Worm (Caenorhabditis elegans) whole organism, L4 larva: ENCODE measurements around the gene gad-1.
A peak's percentile ranks its signal among the peaks of the same experiment; 100 is the strongest.

Experiments
- F26F4.8 ChIP-seq: fragments of 200-800 bp; sonication (Bioruptor generic); conservative IDR thresholded peaks from 2 replicates; pipeline ENCODE4 v1.3.6; 2022; ENCODE audit warnings: missing genetic modification characterization, missing compliant biosample characterization
- F37D6.2 ChIP-seq: sonication (generic microtip); optimal IDR thresholded peaks from 2 replicates; lab custom pipeline; 2016; ENCODE audit warnings: mild to moderate bottlenecking, missing genetic modification characterization, missing compliant biosample characterization
- F44E2.7 ChIP-seq: fragments of 200-800 bp; sonication (Bioruptor generic); IDR thresholded peaks from 2 replicates; pipeline ENCODE4 v2.1.2; 2022; ENCODE audit warnings: missing genetic modification characterization, missing compliant biosample characterization
- T20F7.1 ChIP-seq: fragments of 200-800 bp; sonication (Bioruptor generic); optimal IDR thresholded peaks from 2 replicates; lab custom pipeline; 2018; ENCODE audit warnings: mild to moderate bottlenecking, missing genetic modification characterization, missing compliant biosample characterization
- T26A8.4 ChIP-seq: fragments of 200-800 bp; sonication (Bioruptor generic); IDR thresholded peaks from 2 replicates; pipeline ENCODE4 v1.3.6; 2022; ENCODE audit warnings: missing genetic modification characterization, missing compliant biosample characterization
- Y5F2A.4 ChIP-seq: fragments of 200-800 bp; sonication (Bioruptor generic); optimal IDR thresholded peaks from 2 replicates; lab custom pipeline; 2018; ENCODE audit warnings: mild to moderate bottlenecking, missing genetic modification characterization, missing compliant biosample characterization
- ZK546.5 ChIP-seq, 2 experiments: sonication (generic microtip); optimal IDR thresholded peaks; 2 replicates each; lab custom pipeline; 2017; ENCODE audit warnings: missing biosample characterization in 2 of 2, missing genetic modification characterization in 2 of 2
- aha-1 ChIP-seq: fragments of 150-350 bp; peaks from one replicate; lab custom pipeline; 2014; ENCODE audit warnings: missing biosample characterization, missing genetic modification characterization
- attf-4 ChIP-seq: sonication (generic microtip); optimal IDR thresholded peaks from 3 replicates; lab custom pipeline; 2017; ENCODE audit warnings: missing biosample characterization, missing genetic modification characterization
- ceh-32 ChIP-seq: sonication (generic microtip); optimal IDR thresholded peaks from 2 replicates; lab custom pipeline; 2016; ENCODE audit warnings: mild to moderate bottlenecking, missing genetic modification characterization, missing compliant biosample characterization; ENCODE audit not compliant: poor library complexity
- ceh-62 ChIP-seq: sonication (generic microtip); optimal IDR thresholded peaks from 2 replicates; lab custom pipeline; 2017; ENCODE audit warnings: missing biosample characterization, missing genetic modification characterization
- ceh-82 ChIP-seq: sonication (generic microtip); optimal IDR thresholded peaks from 2 replicates; lab custom pipeline; 2017; ENCODE audit warnings: missing biosample characterization, missing genetic modification characterization
- ces-1 ChIP-seq: fragments of 150-350 bp; sonication (generic microtip); optimal IDR thresholded peaks from 4 replicates; lab custom pipeline; 2014; ENCODE audit warnings: missing biosample characterization, missing genetic modification reagents, missing genetic modification characterization
- cey-2 ChIP-seq: sonication (generic microtip); optimal IDR thresholded peaks from 3 replicates; lab custom pipeline; 2017; ENCODE audit warnings: missing genetic modification characterization, mild to moderate bottlenecking, missing compliant biosample characterization, antibody characterized with exemption, borderline replicate concordance; ENCODE audit not compliant: insufficient read depth
- ctbp-1 ChIP-seq: fragments of 200-800 bp; sonication (Bioruptor generic); IDR thresholded peaks from 2 replicates; pipeline ENCODE4 v1.3.6; 2022; ENCODE audit warnings: missing genetic modification reagents, missing genetic modification characterization, missing compliant biosample characterization
- daf-16 ChIP-seq, 3 experiments: sonication (generic microtip); optimal IDR thresholded peaks; 2 replicates each; lab custom pipeline; 2016 to 2017; ENCODE audit warnings: missing genetic modification characterization in 3 of 3, missing genetic modification reagents in 3 of 3, mild to moderate bottlenecking in 2 of 3, missing compliant biosample characterization in 2 of 3, missing biosample characterization in 1 of 3, moderate library complexity in 1 of 3
- daf-8 ChIP-seq: fragments of 200-800 bp; sonication (Bioruptor generic); IDR thresholded peaks from 2 replicates; pipeline ENCODE4 v1.3.6; 2022; ENCODE audit warnings: missing genetic modification characterization, missing compliant biosample characterization
- dmd-6 ChIP-seq: fragments of 200-800 bp; sonication (Bioruptor generic); IDR thresholded peaks from 2 replicates; pipeline ENCODE4 v1.3.6; 2022; ENCODE audit warnings: missing genetic modification reagents, missing genetic modification characterization, missing compliant biosample characterization
- dpl-1 ChIP-seq: fragments of 150-350 bp; optimal IDR thresholded peaks from 2 replicates; lab custom pipeline; 2014; ENCODE audit warnings: missing biosample characterization, missing genetic modification reagents, missing genetic modification characterization
- duxl-1 ChIP-seq: sonication (generic microtip); optimal IDR thresholded peaks from 2 replicates; lab custom pipeline; 2016; ENCODE audit warnings: mild to moderate bottlenecking, missing genetic modification characterization, moderate library complexity, missing compliant biosample characterization; ENCODE audit not compliant: poor library complexity
- dve-1 ChIP-seq: sonication (generic microtip); optimal IDR thresholded peaks from 2 replicates; lab custom pipeline; 2017; ENCODE audit warnings: antibody characterized with exemption, mild to moderate bottlenecking, missing genetic modification characterization, missing compliant biosample characterization; ENCODE audit not compliant: insufficient read depth
- fkh-10 ChIP-seq: fragments of 150-350 bp; optimal IDR thresholded peaks from 2 replicates; lab custom pipeline; 2014; ENCODE audit warnings: missing biosample characterization, missing genetic modification reagents, missing genetic modification characterization
- gei-8 ChIP-seq: fragments of 200-800 bp; sonication (Bioruptor generic); optimal IDR thresholded peaks from 2 replicates; lab custom pipeline; 2018; ENCODE audit warnings: mild to moderate bottlenecking, missing genetic modification characterization, missing compliant biosample characterization
- hlh-11 ChIP-seq: fragments of 200-800 bp; sonication (Bioruptor generic); optimal IDR thresholded peaks from 2 replicates; lab custom pipeline; 2018; ENCODE audit warnings: mild to moderate bottlenecking, missing genetic modification characterization, missing compliant biosample characterization
- hmg-1.1 ChIP-seq: fragments of 200-800 bp; sonication (Bioruptor generic); IDR thresholded peaks from 2 replicates; pipeline ENCODE4 v1.3.6; 2022; ENCODE audit warnings: missing genetic modification reagents, missing genetic modification characterization, missing compliant biosample characterization
- jun-1 ChIP-seq: fragments of 150-350 bp; optimal IDR thresholded peaks from 2 replicates; lab custom pipeline; 2014; ENCODE audit warnings: missing biosample characterization, missing genetic modification reagents, missing genetic modification characterization
- lin-1 ChIP-seq: fragments of 200-800 bp; sonication (Bioruptor generic); IDR thresholded peaks from 2 replicates; pipeline ENCODE4 v1.3.6; 2022; ENCODE audit warnings: missing genetic modification reagents, missing genetic modification characterization, missing compliant biosample characterization
- lin-15B ChIP-seq: fragments of 150-350 bp; sonication (generic microtip); optimal IDR thresholded peaks from 3 replicates; lab custom pipeline; 2014; ENCODE audit warnings: missing biosample characterization, missing genetic modification characterization
- lin-38 ChIP-seq: fragments of 200-800 bp; sonication (Bioruptor generic); IDR thresholded peaks from 2 replicates; pipeline ENCODE4 v1.3.6; 2022; ENCODE audit warnings: missing genetic modification reagents, missing genetic modification characterization, missing compliant biosample characterization
- lir-3 ChIP-seq: sonication (generic microtip); optimal IDR thresholded peaks from 2 replicates; lab custom pipeline; 2016; ENCODE audit warnings: mild to moderate bottlenecking, missing genetic modification characterization, missing compliant biosample characterization
- madf-5 ChIP-seq, 2 experiments: fragments of 200-800 bp; sonication (Bioruptor generic); IDR thresholded peaks; 2 replicates each; pipeline ENCODE4 v1.3.6; 2022; ENCODE audit warnings: missing compliant biosample characterization in 2 of 2, missing genetic modification characterization in 2 of 2
- mes-2 ChIP-seq: sonication (generic microtip); optimal IDR thresholded peaks from 2 replicates; lab custom pipeline; 2016; ENCODE audit warnings: missing genotype, mild to moderate bottlenecking, missing genetic modification characterization, missing compliant biosample characterization; ENCODE audit not compliant: poor library complexity, severe bottlenecking
- mxl-3 ChIP-seq: fragments of 200-800 bp; sonication (Bioruptor generic); optimal IDR thresholded peaks from 2 replicates; lab custom pipeline; 2018; ENCODE audit warnings: mild to moderate bottlenecking, missing genetic modification characterization, missing compliant biosample characterization
- nhr-11 ChIP-seq: fragments of 150-350 bp; optimal IDR thresholded peaks from 2 replicates; lab custom pipeline; 2014; ENCODE audit warnings: missing biosample characterization, missing genetic modification characterization
- nhr-111 ChIP-seq: fragments of 200-800 bp; sonication (Bioruptor generic); optimal IDR thresholded peaks from 2 replicates; lab custom pipeline; 2018; ENCODE audit warnings: mild to moderate bottlenecking, missing genetic modification characterization, missing compliant biosample characterization
- nhr-237 ChIP-seq: sonication (generic microtip); optimal IDR thresholded peaks from 2 replicates; lab custom pipeline; 2017; ENCODE audit warnings: missing biosample characterization, missing genetic modification characterization
- nhr-25 ChIP-seq: sonication (generic microtip); optimal IDR thresholded peaks from 2 replicates; lab custom pipeline; 2017; ENCODE audit warnings: missing genetic modification characterization, mild to moderate bottlenecking, missing compliant biosample characterization, antibody characterized with exemption, moderate library complexity, borderline replicate concordance; ENCODE audit not compliant: insufficient read depth
- nhr-28 ChIP-seq: fragments of 150-350 bp; optimal IDR thresholded peaks from 2 replicates; lab custom pipeline; 2014; ENCODE audit warnings: missing biosample characterization, missing genetic modification characterization
- nhr-6 ChIP-seq: fragments of 150-350 bp; optimal IDR thresholded peaks from 2 replicates; lab custom pipeline; 2014; ENCODE audit warnings: missing biosample characterization, missing genetic modification characterization
- nhr-77 ChIP-seq: fragments of 150-350 bp; optimal IDR thresholded peaks from 2 replicates; lab custom pipeline; 2014; ENCODE audit warnings: missing biosample characterization, missing genetic modification characterization
- php-3 ChIP-seq: fragments of 200-800 bp; sonication (Bioruptor generic); IDR thresholded peaks from 2 replicates; pipeline ENCODE4 v1.3.6; 2022; ENCODE audit warnings: missing genetic modification reagents, missing genetic modification characterization, missing compliant biosample characterization
- pqm-1 ChIP-seq: sonication (generic microtip); optimal IDR thresholded peaks from 2 replicates; lab custom pipeline; 2017; ENCODE audit warnings: missing biosample characterization, missing genetic modification characterization
- rbr-2 ChIP-seq: sonication (generic microtip); optimal IDR thresholded peaks from 2 replicates; lab custom pipeline; 2016; ENCODE audit warnings: missing genotype, missing genetic modification characterization, missing compliant biosample characterization
- sdz-12 ChIP-seq: fragments of 200-800 bp; sonication (Bioruptor generic); optimal IDR thresholded peaks from 2 replicates; lab custom pipeline; 2018; ENCODE audit warnings: mild to moderate bottlenecking, missing genetic modification characterization, missing compliant biosample characterization
- snpc-1.2 ChIP-seq: fragments of 200-800 bp; sonication (Bioruptor generic); IDR thresholded peaks from 2 replicates; pipeline ENCODE4 v1.3.6; 2022; ENCODE audit warnings: missing genetic modification reagents, missing genetic modification characterization, missing compliant biosample characterization
- tag-97 ChIP-seq: fragments of 200-800 bp; sonication (Bioruptor generic); IDR thresholded peaks from 2 replicates; pipeline ENCODE4 v1.3.6; 2022; ENCODE audit warnings: missing genetic modification characterization, missing compliant biosample characterization
- tra-1 ChIP-seq: fragments of 200-800 bp; sonication (Bioruptor generic); IDR thresholded peaks from 2 replicates; pipeline ENCODE4 v1.3.6; 2022; ENCODE audit warnings: missing genetic modification reagents, missing genetic modification characterization, missing compliant biosample characterization
- unc-39 ChIP-seq: sonication (generic microtip); optimal IDR thresholded peaks from 2 replicates; lab custom pipeline; 2017; ENCODE audit warnings: missing biosample characterization, missing genetic modification characterization
- vab-7 ChIP-seq: fragments of 200-800 bp; sonication (Bioruptor generic); IDR thresholded peaks from 2 replicates; pipeline ENCODE4 v1.3.6; 2022; ENCODE audit warnings: missing genetic modification reagents, missing genetic modification characterization, missing compliant biosample characterization
- zip-2 ChIP-seq: fragments of 150-350 bp; optimal IDR thresholded peaks from 2 replicates; lab custom pipeline; 2014; ENCODE audit warnings: missing biosample characterization, missing genetic modification characterization
- ztf-11 ChIP-seq: fragments of 150-350 bp; optimal IDR thresholded peaks from 2 replicates; lab custom pipeline; 2014; ENCODE audit warnings: missing biosample characterization, missing genetic modification characterization

Gene gad-1

DNA sequence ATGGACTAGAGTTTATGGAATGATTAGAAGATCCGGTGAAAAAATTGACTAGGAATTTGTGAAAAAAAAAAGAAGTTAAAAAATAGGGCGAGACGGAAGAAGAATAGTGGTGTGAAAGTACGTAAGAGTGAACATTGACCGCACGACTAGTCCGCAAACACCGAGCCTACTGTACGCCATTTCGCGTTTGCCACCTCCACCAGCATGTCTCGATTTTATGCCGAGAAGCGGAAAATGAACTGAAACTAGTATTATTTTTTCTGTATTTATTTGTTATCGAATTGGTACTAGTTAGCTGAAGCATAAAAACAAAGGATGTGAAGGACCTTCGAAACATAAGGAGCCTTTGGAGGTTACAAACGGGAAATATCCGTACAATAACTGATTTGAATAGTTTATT lies 5.9 kb downstream of the gad-1 start (continued):
- TF ChIP-seq snpc-1.2 (GFP tag; lab: Robert Waterston, UW) (no peak), ztf-11 (tag; lab: Kevin White, UChicago) (no peak), ceh-62 (tag; lab: Kevin White, UChicago) (no peak), mes-2 (peak; percentile 76), lin-15B (tag; lab: Kevin White, UChicago) (no peak), nhr-11 (tag; lab: Kevin White, UChicago) (no peak), nhr-237 (tag; lab: Kevin White, UChicago) (no peak), daf-16 (GFP tag; optimal IDR thresholded peaks at IDR 0.05; lab: Kevin White, UChicago) (no peak), daf-16 (tag; optimal IDR thresholded peaks at IDR 0.05; lab: Kevin White, UChicago) (peak; percentile 25), sdz-12 (no peak), gei-8 (no peak), zip-2 (tag; lab: Kevin White, UChicago) (no peak), hlh-11 (tag; lab: Kevin White, UChicago) (peak; percentile 20), F37D6.2 (no peak), Y5F2A.4 (no peak), dmd-6 (GFP tag; lab: Robert Waterston, UW) (0 out of 2 replicates have a peak, but pooled peaks have one; percentile 12), nhr-77 (tag; lab: Kevin White, UChicago) (no peak), ctbp-1 (no peak), mxl-3 (GFP tag; lab: Kevin White, UChicago) (no peak), tra-1 (no peak), ceh-32 (tag; lab: Kevin White, UChicago) (no peak), jun-1 (tag; lab: Kevin White, UChicago) (no peak), rbr-2 (tag; lab: Kevin White, UChicago) (peak; percentile 18), vab-7 (GFP tag; lab: Robert Waterston, UW) (no peak), F26F4.8 (GFP tag; lab: Robert Waterston, UW) (no peak), lir-3 (no peak), fkh-10 (GFP tag; lab: Kevin White, UChicago) (no peak), lin-38 (peak; percentile 57), tag-97 (GFP tag; lab: Robert Waterston, UW) (no peak), F44E2.7 (no peak), dve-1 (tag; lab: Kevin White, UChicago) (no peak), nhr-6 (tag; lab: Kevin White, UChicago) (peak; percentile 44), ceh-82 (no peak), hmg-1.1 (GFP tag; lab: Robert Waterston, UW) (no peak), ZK546.5 (tag; optimal IDR thresholded peaks at IDR 0.05; lab: Kevin White, UChicago) (no peak), nhr-25 (tag; lab: Kevin White, UChicago) (no peak), aha-1 (no peak), T26A8.4 (GFP tag; lab: Robert Waterston, UW) (no peak), unc-39 (tag; lab: Kevin White, UChicago) (no peak), pqm-1 (tag; lab: Kevin White, UChicago) (no peak), attf-4 (no peak), cey-2 (tag; lab: Kevin White, UChicago) (no peak), dpl-1 (GFP tag; lab: Kevin White, UChicago) (peak; percentile 52), daf-8 (GFP tag; lab: Robert Waterston, UW) (no peak), php-3 (no peak), nhr-111 (GFP tag; lab: Kevin White, UChicago) (no peak), lin-1 (GFP tag; lab: Robert Waterston, UW) (no peak), nhr-28 (tag; lab: Kevin White, UChicago) (no peak), duxl-1 (tag; lab: Kevin White, UChicago) (no peak), madf-5 (GFP tag; IDR thresholded peaks at IDR 0.05; lab: Robert Waterston, UW) (no peak), ces-1 (GFP tag; lab: Kevin White, UChicago) (no peak), T20F7.1 (GFP tag; lab: Kevin White, UChicago) (no peak)
